Worm (Caenorhabditis elegans): ENCODE data around the gene srab-7.

The srab-7 gene

DNA sequence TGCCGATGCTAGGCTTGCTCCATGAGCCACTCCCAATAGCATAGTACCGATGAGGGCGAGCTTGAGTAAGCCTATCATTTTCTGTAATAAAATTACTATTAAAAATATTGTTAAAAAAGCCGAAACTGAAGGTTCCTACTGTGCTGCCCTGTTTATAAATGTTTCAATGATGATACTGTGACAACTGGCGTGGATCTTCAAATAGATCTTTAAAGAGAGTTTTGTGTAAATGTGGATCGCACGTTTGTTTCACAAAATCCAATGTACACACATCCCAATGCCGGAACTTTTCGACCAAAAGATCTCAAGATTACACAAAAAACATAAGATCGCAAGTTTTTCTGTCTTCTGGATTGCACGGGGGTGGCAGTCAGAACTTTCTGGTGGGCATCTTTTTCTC lies 10.5 kb upstream of the srab-7 start, which contains the start of gene C36C5.14:
Gene C36C5.14 (minus strand): TSS at position 101 of the 400 bp plus-strand sequence.
- TF ChIP-seq W03F9.2 (tag; optimal IDR thresholded peaks at IDR 0.05) = no peak

DNA sequence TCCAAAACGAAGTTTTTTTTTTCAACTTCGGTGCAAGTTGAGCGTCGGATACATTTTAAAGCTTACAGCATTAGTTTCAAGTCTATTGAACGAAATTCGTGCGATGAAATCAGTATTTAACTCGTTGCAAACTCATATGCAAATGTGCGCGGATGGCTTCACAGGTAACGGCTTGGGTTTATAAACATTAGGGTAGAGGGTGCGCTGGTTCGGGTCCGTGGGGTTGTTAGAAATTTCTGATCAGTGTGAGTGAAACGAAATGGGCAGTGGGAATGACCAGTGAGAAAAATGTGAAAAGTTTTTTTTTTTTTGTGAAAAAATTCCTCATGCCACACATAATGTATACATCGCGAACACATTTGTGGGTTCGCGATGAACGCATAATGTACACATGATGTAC lies 8.2 kb upstream of the srab-7 start:
- no peak for TF ChIP-seq W03F9.2 (tag; optimal IDR thresholded peaks at IDR 0.05)
- no peak for TF ChIP-seq dao-5 (tag; optimal IDR thresholded peaks at IDR 0.05)
- TF ChIP-seq him-1 (tag; optimal IDR thresholded peaks at IDR 0.05) = no peak

DNA sequence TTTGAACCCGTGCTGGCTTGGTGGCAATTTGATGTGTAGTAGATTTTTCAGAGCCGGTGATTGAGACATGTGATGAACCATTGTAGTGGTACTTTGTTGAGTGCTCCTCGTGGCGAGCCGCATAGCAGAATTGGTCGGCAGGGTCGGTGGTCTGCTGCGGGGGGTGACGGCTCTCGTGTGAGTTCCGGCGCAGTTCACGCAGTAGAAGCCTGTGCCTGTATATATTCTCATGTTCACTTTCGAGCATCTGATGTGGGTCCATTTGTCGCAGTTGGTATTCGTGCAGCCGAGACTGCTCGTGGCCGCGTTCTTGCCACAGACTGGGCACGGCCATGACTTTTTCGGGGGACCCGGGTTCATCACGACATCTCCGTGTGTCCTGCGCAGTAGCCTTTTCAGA lies 7.3 kb upstream of the srab-7 start:
- TF ChIP-seq him-1 (tag; optimal IDR thresholded peaks at IDR 0.05) (no peak), dao-5 (tag; optimal IDR thresholded peaks at IDR 0.05) (no peak), W03F9.2 (tag; optimal IDR thresholded peaks at IDR 0.05) (no peak)

DNA sequence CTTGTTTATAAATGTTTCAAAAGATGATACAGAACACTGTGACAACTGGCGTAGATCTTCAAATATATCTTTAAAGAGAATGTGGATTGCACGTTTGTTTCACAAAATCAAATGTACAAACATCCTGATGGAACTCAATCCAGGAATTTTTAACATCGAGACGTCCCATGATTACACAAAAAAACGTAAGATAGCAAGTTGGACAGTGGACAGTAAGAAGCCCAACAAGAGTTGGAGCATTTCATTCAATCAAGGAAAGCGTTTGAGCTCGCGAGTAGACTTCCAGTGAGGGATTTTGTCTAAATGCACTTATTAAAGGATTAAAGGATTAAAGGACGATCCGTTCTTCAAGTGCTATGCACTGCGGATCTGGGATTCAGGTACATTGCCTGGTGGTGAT lies 4.3 kb upstream of the srab-7 start, which contains the start of gene C36C5.12:
Gene C36C5.12 (minus strand): TSS at position 101 of the 400 bp plus-strand sequence.
- TF ChIP-seq W03F9.2 (tag; optimal IDR thresholded peaks at IDR 0.05) = no peak
- no peak for TF ChIP-seq dao-5 (tag; optimal IDR thresholded peaks at IDR 0.05)
- TF ChIP-seq him-1 (tag; optimal IDR thresholded peaks at IDR 0.05) = no peak

DNA sequence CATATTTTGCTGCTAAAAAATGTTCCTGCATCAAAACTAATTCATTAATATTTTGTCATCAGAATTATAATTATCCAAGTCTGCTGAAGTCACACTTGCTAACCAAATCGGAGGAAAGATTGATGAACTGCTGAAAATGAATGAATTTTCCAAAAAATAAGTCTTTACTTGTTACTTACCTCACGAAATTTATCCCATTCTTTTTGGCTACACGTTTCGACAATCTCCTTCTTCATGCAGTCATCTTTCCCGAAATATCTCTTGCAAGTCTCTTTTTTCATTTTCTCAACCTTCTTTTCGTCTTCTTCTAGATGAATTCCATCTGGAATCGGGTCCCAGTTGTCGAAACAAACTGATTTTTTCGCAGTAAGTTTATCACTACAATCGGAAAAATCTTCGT lies 3.4 kb upstream of the srab-7 start:
- TF ChIP-seq dao-5 (tag; optimal IDR thresholded peaks at IDR 0.05) = no peak
- TF ChIP-seq him-1 (tag; optimal IDR thresholded peaks at IDR 0.05) = no peak
- no peak for TF ChIP-seq W03F9.2 (tag; optimal IDR thresholded peaks at IDR 0.05)

DNA sequence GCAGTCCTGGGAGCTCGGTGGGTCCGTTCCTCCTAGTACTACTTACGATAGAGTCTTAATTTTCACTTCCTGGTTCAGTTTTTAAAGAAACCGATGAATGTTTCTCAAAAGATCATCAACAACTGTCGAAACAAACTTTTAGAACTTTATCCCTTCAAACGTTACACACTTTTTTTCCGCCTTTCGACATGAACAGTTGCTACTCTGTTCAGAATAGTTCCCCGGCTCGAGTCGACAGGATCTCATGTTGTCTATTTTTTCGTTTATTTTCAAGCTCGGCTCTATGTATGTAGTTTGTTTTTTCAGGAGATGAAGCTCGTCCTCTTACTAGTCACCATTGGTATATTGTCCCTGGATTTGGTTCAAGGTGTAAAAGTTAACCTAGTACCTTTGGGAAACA lies 1.8 kb upstream of the srab-7 start, which contains the start of gene exh-1:
Gene exh-1 (plus strand): TSS at position 301 of the 400 bp plus-strand sequence.
- TF ChIP-seq dao-5 (tag; optimal IDR thresholded peaks at IDR 0.05) = no peak
- no peak for TF ChIP-seq him-1 (tag; optimal IDR thresholded peaks at IDR 0.05)
- TF ChIP-seq W03F9.2 (tag; optimal IDR thresholded peaks at IDR 0.05) = no peak

DNA sequence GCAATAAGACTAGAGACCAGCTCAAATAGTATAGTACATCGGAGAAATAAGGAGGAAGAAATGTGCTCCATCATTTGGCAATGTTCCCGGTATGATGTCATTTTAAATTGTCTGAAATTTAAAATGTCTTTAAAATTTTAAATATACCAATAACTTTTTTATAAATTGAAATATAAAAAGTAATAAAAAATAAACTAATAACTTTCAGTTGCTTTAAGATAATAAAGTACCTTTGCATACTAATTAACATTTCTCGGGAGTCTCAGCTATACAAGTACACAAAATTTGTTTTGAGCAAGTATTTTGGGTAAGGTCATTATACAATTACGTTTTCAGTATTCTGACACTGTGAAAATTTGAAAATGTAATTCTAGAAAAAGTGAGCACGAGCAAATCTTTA lies 3.1 kb downstream of the srab-7 start, which contains the start of gene srab-6:
Gene srab-6 (minus strand): TSS at position 101 of the 400 bp plus-strand sequence.
- TF ChIP-seq dao-5 (tag; optimal IDR thresholded peaks at IDR 0.05) (no peak), W03F9.2 (tag; optimal IDR thresholded peaks at IDR 0.05) (no peak), him-1 (tag; optimal IDR thresholded peaks at IDR 0.05) (no peak)

DNA sequence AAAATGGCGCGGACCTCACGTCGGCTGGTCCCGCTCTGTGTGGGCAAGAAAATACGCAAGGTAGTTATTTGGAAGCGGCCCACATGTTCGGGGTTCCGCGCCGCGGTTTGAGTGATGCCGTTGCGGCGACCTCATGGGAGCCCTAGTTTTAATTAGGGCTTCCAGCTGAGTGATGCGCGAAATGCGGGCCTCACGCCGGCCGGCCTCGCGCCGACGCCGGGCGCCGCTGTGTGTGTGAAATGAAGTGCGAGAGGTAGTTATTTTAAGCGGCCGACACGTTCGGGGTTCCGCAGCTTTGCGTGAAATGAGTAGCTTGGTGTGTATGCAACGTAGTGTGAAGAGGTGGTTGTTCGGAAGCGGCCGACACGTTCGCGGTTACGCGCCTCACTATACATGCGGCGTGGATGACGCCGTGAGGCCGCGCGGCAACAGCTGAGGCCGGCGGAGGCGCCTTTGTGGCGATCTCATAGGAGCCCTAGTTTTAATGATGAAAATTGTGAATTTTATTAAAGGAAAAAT lies 5.0 kb downstream of the srab-7 start:
- TF ChIP-seq W03F9.2 (tag; optimal IDR thresholded peaks at IDR 0.05) = no peak
- TF ChIP-seq dao-5 (tag; optimal IDR thresholded peaks at IDR 0.05) = no peak
- TF ChIP-seq him-1 (tag; optimal IDR thresholded peaks at IDR 0.05) = no peak

DNA sequence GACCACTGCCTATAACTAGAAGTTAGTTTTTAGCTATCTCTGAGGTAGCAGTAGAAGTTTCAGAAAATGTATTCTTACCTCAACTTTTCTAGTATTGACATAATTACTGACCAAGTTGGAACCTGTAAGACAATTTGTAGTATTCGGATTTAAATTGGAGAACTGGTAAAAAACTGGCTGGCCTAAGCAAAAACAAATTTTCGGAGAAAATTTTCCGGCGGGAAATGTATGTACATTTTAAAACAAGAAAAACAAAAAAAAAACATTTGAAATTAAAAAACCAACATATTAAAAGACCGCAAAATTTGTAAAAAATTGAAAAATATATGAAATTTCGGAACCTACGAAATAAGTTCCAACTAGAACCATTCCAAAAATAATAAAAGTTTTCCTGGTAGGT lies 8.0 kb downstream of the srab-7 start, which contains the start of gene srab-11:
Gene srab-11 (minus strand): TSS at position 101 of the 400 bp plus-strand sequence.
- no peak for TF ChIP-seq W03F9.2 (tag; optimal IDR thresholded peaks at IDR 0.05)
- TF ChIP-seq him-1 (tag; optimal IDR thresholded peaks at IDR 0.05) = no peak
- no peak for TF ChIP-seq dao-5 (tag; optimal IDR thresholded peaks at IDR 0.05)

DNA sequence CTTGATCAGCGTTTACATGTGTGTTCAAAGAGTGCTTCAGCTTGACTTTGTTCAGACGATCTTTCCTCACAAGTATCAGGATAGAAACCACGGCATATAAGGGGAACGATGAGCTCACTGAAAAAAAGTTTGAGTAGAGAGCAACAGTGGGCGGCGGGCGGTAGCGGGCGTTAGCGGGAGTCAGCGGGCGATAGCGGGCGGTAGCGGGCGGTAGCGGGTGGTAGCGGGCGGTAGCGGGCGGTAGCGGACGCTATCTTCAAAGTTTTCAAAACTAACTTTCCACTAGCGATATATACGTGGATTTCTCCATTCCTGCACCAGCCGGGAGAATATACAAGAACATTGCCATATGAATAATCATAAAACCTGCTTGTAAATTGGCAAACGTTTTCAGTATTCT lies 9.7 kb downstream of the srab-7 start:
- TF ChIP-seq him-1 (tag; optimal IDR thresholded peaks at IDR 0.05) = no peak
- TF ChIP-seq W03F9.2 (tag; optimal IDR thresholded peaks at IDR 0.05) = no peak
- TF ChIP-seq dao-5 (tag; optimal IDR thresholded peaks at IDR 0.05) = no peak

DNA sequence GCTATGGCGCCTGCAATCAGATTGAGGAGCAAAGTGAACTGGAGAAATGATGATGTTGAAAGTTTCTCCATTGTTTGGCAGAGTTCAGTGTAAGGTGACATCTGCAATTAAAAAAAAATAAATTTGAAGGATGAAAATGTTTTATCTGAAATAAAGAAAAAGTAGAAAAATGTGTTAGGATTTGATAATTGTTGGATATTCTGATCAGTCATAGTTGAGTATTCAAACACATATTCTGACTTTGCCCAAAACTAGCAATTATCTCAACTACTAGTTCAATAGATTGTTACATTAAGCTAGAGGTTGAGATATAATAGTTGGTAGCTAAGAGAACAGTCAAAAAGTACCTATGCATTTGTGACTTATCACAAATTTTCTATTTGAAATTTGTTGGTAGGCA lies 10.5 kb downstream of the srab-7 start, which contains the start of gene srab-10:
Gene srab-10 (minus strand): TSS at position 101 of the 400 bp plus-strand sequence.
- TF ChIP-seq dao-5 (tag; optimal IDR thresholded peaks at IDR 0.05) (no peak), him-1 (tag; optimal IDR thresholded peaks at IDR 0.05) (no peak), W03F9.2 (tag; optimal IDR thresholded peaks at IDR 0.05) (no peak)

DNA sequence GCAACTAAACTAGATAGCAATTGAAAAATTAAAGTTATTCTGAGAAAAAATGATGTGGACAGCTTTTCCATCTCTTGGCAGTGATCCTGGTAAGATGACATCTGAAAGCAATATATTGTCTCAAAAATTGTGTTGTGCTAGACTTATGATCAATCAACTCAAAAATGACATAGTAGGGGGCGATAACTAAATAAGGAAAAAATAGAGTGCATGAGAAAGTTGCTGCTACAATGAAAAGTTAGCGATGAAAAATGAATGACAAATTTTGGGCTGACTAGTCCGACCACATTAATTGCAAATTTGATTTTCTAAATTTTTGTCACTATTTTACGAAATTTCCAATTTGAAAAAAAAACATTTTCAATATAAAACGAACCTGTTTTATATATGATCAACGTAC lies 13.8 kb downstream of the srab-7 start, which contains the start of gene srab-9:
Gene srab-9 (minus strand): TSS at position 101 of the 400 bp plus-strand sequence.
- no peak for TF ChIP-seq dao-5 (tag; optimal IDR thresholded peaks at IDR 0.05)
- TF ChIP-seq him-1 (tag; optimal IDR thresholded peaks at IDR 0.05) = no peak
- TF ChIP-seq W03F9.2 (tag; optimal IDR thresholded peaks at IDR 0.05) = no peak

DNA sequence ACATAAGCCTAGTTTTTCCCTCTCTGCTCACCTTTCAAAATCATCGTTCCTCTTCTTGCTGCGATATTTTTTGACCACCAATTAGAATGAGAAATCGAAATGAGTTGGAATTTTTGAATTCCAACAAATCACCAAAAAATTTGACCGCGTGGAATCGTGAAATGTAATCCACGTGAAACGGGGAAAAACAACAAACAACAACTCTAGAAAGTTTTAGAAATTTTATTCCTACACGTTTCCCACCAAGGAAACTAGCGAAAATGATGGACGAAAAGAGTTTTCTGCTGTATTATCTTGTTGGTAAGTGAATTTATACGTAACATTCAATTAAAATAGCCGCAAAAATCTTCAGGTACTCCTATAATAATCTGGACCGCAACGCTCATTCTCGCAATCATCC lies 16.5 kb downstream of the srab-7 start, which contains the start of the genes irld-3 and F02C9.1:
Gene irld-3 (minus strand): TSS at position 101 of the 400 bp plus-strand sequence.
Gene F02C9.1 (plus strand): TSS at position 216 of the 400 bp plus-strand sequence.
- TF ChIP-seq him-1 (tag; optimal IDR thresholded peaks at IDR 0.05) = no peak
- no peak for TF ChIP-seq dao-5 (tag; optimal IDR thresholded peaks at IDR 0.05)
- no peak for TF ChIP-seq W03F9.2 (tag; optimal IDR thresholded peaks at IDR 0.05)

DNA sequence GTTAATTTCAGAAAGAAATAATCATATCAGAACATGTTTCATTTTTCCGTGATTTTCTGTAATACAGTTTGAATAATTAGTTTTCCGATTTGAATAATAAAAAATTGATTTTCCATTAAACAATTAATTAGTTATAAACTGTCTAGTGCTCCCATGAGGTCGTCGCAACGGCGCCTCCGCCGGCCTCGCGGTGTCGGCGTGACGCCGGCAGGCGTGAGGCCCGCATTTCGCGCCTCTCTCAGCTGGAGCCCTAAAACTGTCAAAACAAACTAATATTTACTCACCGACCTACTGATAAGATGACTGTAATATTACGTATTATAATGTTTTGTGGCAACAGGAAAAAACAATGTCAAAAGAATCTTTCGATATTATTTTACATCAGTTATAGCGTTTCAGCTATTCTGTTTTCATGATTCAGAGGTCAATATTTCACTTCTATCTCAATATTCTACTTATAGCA lies 21.6 kb downstream of the srab-7 start, which contains the start of gene F02C9.2:
Gene F02C9.2 (plus strand): TSS at position 413 of the 463 bp plus-strand sequence.
- TF ChIP-seq him-1 (tag; optimal IDR thresholded peaks at IDR 0.05) (no peak), W03F9.2 (tag; optimal IDR thresholded peaks at IDR 0.05) (no peak), dao-5 (tag; optimal IDR thresholded peaks at IDR 0.05) (no peak)

All from whole organism, L4/young adult.